Fruit fly (Drosophila melanogaster): ENCODE results near the gene Blos4.
A peak's percentile ranks its signal among the peaks of the same experiment; 100 is the strongest.

DNA sequence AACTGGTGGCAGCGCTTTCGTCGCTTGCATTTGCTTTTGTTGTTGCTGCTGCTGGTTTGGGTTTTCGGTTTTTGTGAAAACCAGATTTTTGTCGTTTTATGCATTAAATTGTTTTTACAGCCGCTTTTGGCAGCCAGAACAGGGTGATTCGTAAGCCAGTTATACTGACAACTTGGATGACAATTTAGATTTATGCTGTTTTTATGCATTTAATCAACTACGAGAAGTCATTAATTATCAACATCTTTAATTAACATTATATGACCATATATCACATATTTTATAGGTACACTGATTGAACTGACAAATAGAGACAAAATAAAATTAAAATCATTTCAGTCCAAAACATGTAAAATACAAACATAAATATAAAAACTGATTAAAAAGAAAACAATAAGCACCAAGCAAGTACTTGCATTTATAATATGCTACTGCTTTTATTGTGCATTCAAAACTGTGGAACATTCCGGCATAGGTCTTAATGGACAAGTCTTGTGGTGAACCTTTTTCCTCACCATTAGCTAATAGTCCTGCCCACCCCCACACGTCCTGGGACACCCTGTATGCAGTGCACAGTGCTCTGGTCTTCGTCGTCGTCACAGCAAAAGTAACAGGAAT, 24.0 kb upstream of the Blos4 start:
- TF ChIP-seq GATAd (GFP tag; optimal IDR thresholded peaks at IDR 0.05) (no peak), Dfd (GFP tag; optimal IDR thresholded peaks at IDR 0.05) (no peak), OdsH (GFP tag; optimal IDR thresholded peaks at IDR 0.05) (peak; percentile 77), lola (GFP tag; optimal IDR thresholded peaks at IDR 0.05) (no peak), foxo (GFP tag; optimal IDR thresholded peaks at IDR 0.05) (peak in 1 of 2 experiments; percentile 90)
